Worm (Caenorhabditis elegans): ENCODE results near the gene B0546.4.

DNA sequence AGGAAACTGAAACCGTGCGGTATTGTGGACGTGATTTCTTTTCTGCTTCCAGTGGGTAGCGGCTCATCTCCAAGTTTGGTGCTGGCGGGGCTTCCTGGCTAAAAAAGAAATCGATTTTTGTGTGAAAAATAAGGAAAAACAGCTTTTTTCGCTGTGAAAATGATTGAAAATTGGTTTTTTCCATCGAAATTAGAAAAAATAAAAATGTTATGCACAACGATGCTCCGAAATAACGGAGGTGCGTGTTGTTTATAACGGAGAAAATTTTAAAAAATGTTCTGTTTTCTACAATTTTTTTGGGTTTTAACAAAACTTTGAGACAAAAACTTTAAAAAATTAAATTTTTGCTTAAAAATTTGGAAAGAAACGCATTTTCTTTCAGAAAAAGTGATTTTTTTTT, 744 bp downstream of the B0546.4 start:
- TF ChIP-seq ztf-3 (GFP tag; optimal IDR thresholded peaks at IDR 0.05) (no peak), sea-2 (GFP tag; IDR thresholded peaks at IDR 0.05) (no peak), lsl-1 (GFP tag; optimal IDR thresholded peaks at IDR 0.05) (no peak), ztf-25 (GFP tag; IDR thresholded peaks at IDR 0.05) (no peak), nhr-120 (GFP tag; IDR thresholded peaks at IDR 0.05) (no peak), attf-6 (GFP tag; IDR thresholded peaks at IDR 0.05) (no peak), unc-130 (GFP tag; optimal IDR thresholded peaks at IDR 0.05) (no peak), snpc-4 (GFP tag; optimal IDR thresholded peaks at IDR 0.05) (no peak), snpc-4 (tag; optimal IDR thresholded peaks at IDR 0.05) (no peak), mel-28 (tag; optimal IDR thresholded peaks at IDR 0.05; ENCODE audit: borderline replicate concordance) (no peak), hmg-20 (GFP tag; IDR thresholded peaks at IDR 0.05) (no peak), B0261.1 (tag; optimal IDR thresholded peaks at IDR 0.05) (no peak), unc-62 (GFP tag; optimal IDR thresholded peaks at IDR 0.05) (no peak), xnd-1 (tag; optimal IDR thresholded peaks at IDR 0.05) (no peak)

All from whole organism, young adult.